Fruit fly (Drosophila melanogaster) whole organism, embryonic: ENCODE data around the gene Ca-Ma2d.

Source experiments
- ATbp ChIP-seq: fragments of 200-800 bp; sonication (Bioruptor generic); optimal IDR thresholded peaks from 2 replicates; lab custom pipeline; 2017; ENCODE audit warnings: missing biosample characterization, mild to moderate bottlenecking, missing genetic modification characterization, missing genetic modification reagents
- Asciz ChIP-seq: fragments of 200-800 bp; sonication (Bioruptor generic); optimal IDR thresholded peaks from 2 replicates; lab custom pipeline; 2017; ENCODE audit warnings: missing biosample characterization, mild to moderate bottlenecking, missing genetic modification characterization, missing genetic modification reagents
- Atf6 ChIP-seq: fragments of 200-800 bp; sonication (Bioruptor generic); IDR thresholded peaks from 2 replicates; pipeline ENCODE4 v1.3.6; 2022; ENCODE audit warnings: missing biosample characterization, missing genetic modification characterization
- B-H2 ChIP-seq: fragments of 200-800 bp; sonication (Bioruptor generic); optimal IDR thresholded peaks from 2 replicates; lab custom pipeline; 2018; ENCODE audit warnings: missing biosample characterization, mild to moderate bottlenecking, missing genetic modification characterization
- CG11504 ChIP-seq: fragments of 200-800 bp; sonication (Bioruptor generic); optimal IDR thresholded peaks from 3 replicates; lab custom pipeline; 2019; ENCODE audit warnings: missing biosample characterization, mild to moderate bottlenecking, missing genetic modification characterization, moderate library complexity
- CG1233 ChIP-seq: fragments of 200-800 bp; sonication (Bioruptor generic); optimal IDR thresholded peaks from 4 replicates; lab custom pipeline; 2018; ENCODE audit warnings: missing biosample characterization, mild to moderate bottlenecking, missing genetic modification characterization
- CG13296 ChIP-seq: fragments of 200-800 bp; sonication (Bioruptor generic); optimal IDR thresholded peaks from 3 replicates; lab custom pipeline; 2018; ENCODE audit warnings: missing biosample characterization, mild to moderate bottlenecking, missing genetic modification characterization
- CG17328 ChIP-seq: fragments of 200-800 bp; sonication (Bioruptor generic); IDR thresholded peaks from 2 replicates; pipeline ENCODE4 v1.3.6; 2022; ENCODE audit warnings: missing biosample characterization, missing genetic modification characterization
- CG18262 ChIP-seq: fragments of 200-800 bp; optimal IDR thresholded peaks from 3 replicates; lab custom pipeline; 2019; ENCODE audit warnings: missing biosample characterization, mild to moderate bottlenecking, missing genetic modification characterization, moderate library complexity
- CG2712 ChIP-seq: fragments of 200-800 bp; optimal IDR thresholded peaks from 3 replicates; lab custom pipeline; 2019; ENCODE audit warnings: missing biosample characterization, mild to moderate bottlenecking, missing genetic modification characterization, moderate library complexity
- CG2875 ChIP-seq: fragments of 200-800 bp; sonication (Bioruptor generic); optimal IDR thresholded peaks from 2 replicates; lab custom pipeline; 2017; ENCODE audit warnings: missing biosample characterization, mild to moderate bottlenecking, missing genetic modification characterization, missing genetic modification reagents
- CG31365 ChIP-seq: fragments of 200-800 bp; sonication (Bioruptor generic); optimal IDR thresholded peaks from 2 replicates; lab custom pipeline; 2018; ENCODE audit warnings: missing biosample characterization, mild to moderate bottlenecking, missing genetic modification characterization
- CG34376 ChIP-seq: fragments of 200-800 bp; sonication (Bioruptor generic); optimal IDR thresholded peaks from 2 replicates; lab custom pipeline; 2018; ENCODE audit warnings: missing biosample characterization, mild to moderate bottlenecking, missing genetic modification characterization
- CG4328 ChIP-seq: fragments of 200-800 bp; sonication (Bioruptor generic); optimal IDR thresholded peaks from 3 replicates; lab custom pipeline; 2017; ENCODE audit warnings: missing biosample characterization, missing genetic modification reagents, missing genetic modification characterization
- CG4360 ChIP-seq: fragments of 200-800 bp; sonication (Bioruptor generic); IDR thresholded peaks from 2 replicates; pipeline ENCODE4 v1.3.6; 2022; ENCODE audit warnings: missing biosample characterization, missing genetic modification characterization
- CG4404 ChIP-seq: fragments of 200-800 bp; sonication (Bioruptor generic); IDR thresholded peaks from 2 replicates; pipeline ENCODE4 v1.3.6; 2022; ENCODE audit warnings: missing biosample characterization, missing genetic modification characterization
- CG4707 ChIP-seq: fragments of 200-800 bp; sonication (Bioruptor generic); optimal IDR thresholded peaks from 2 replicates; lab custom pipeline; 2018; ENCODE audit warnings: missing biosample characterization, mild to moderate bottlenecking, missing genetic modification characterization, moderate library complexity
- CG6683 ChIP-seq: fragments of 200-800 bp; sonication (Bioruptor generic); optimal IDR thresholded peaks from 2 replicates; lab custom pipeline; 2017; ENCODE audit warnings: missing biosample characterization, mild to moderate bottlenecking, missing genetic modification characterization, missing genetic modification reagents
- CG6791 ChIP-seq: fragments of 200-800 bp; sonication (Bioruptor generic); IDR thresholded peaks from 3 replicates; pipeline ENCODE4 v1.3.6; 2022; ENCODE audit warnings: missing biosample characterization, missing genetic modification characterization; ENCODE audit not compliant: partially characterized antibody
- CG6813 ChIP-seq: fragments of 200-800 bp; sonication (Bioruptor generic); optimal IDR thresholded peaks from 2 replicates; lab custom pipeline; 2017; ENCODE audit warnings: missing biosample characterization, missing genetic modification characterization, mild to moderate bottlenecking, moderate library complexity, missing genetic modification reagents
- CG7556 ChIP-seq: fragments of 200-800 bp; sonication (Bioruptor generic); optimal IDR thresholded peaks from 2 replicates; lab custom pipeline; 2017; ENCODE audit warnings: missing biosample characterization, mild to moderate bottlenecking, missing genetic modification characterization
- CG7987 ChIP-seq: fragments of 200-800 bp; sonication (Bioruptor generic); optimal IDR thresholded peaks from 2 replicates; lab custom pipeline; 2018; ENCODE audit warnings: missing biosample characterization, mild to moderate bottlenecking, missing genetic modification characterization, moderate library complexity
- CG8290 ChIP-seq, 3 experiments: fragments of 200-800 bp; sonication (Bioruptor generic); optimal IDR thresholded peaks; 2 replicates each; lab custom pipeline; 2016 to 2019; ENCODE audit warnings: missing biosample characterization in 3 of 3, missing genetic modification characterization in 3 of 3, mild to moderate bottlenecking in 2 of 3, moderate library complexity in 1 of 3
- CG9727 ChIP-seq: fragments of 200-800 bp; sonication (Bioruptor generic); optimal IDR thresholded peaks from 3 replicates; lab custom pipeline; 2017; ENCODE audit warnings: missing biosample characterization, mild to moderate bottlenecking, missing genetic modification characterization
- D19A ChIP-seq: fragments of 200-800 bp; optimal IDR thresholded peaks from 3 replicates; lab custom pipeline; 2019; ENCODE audit warnings: missing biosample characterization, mild to moderate bottlenecking, missing genetic modification characterization, moderate library complexity
- Fer2 ChIP-seq: fragments of 200-800 bp; sonication (Bioruptor generic); optimal IDR thresholded peaks from 2 replicates; lab custom pipeline; 2018; ENCODE audit warnings: missing biosample characterization, mild to moderate bottlenecking, missing genetic modification characterization, moderate library complexity
- HLHmδ ChIP-seq: fragments of 200-800 bp; sonication (Bioruptor generic); optimal IDR thresholded peaks from 2 replicates; lab custom pipeline; 2018; ENCODE audit warnings: missing biosample characterization, mild to moderate bottlenecking, missing genetic modification characterization, moderate library complexity
- HmgZ ChIP-seq: fragments of 200-800 bp; sonication (Bioruptor generic); optimal IDR thresholded peaks from 2 replicates; lab custom pipeline; 2018; ENCODE audit warnings: missing biosample characterization, mild to moderate bottlenecking, missing genetic modification characterization
- Hmx ChIP-seq: fragments of 200-800 bp; sonication (Bioruptor generic); optimal IDR thresholded peaks from 2 replicates; lab custom pipeline; 2016; ENCODE audit warnings: missing biosample characterization, missing genetic modification characterization
- Max ChIP-seq: fragments of 200-800 bp; sonication (Bioruptor generic); optimal IDR thresholded peaks from 2 replicates; lab custom pipeline; 2016; ENCODE audit warnings: missing biosample characterization, mild to moderate bottlenecking, missing genetic modification characterization
- Med ChIP-seq: fragments of 200-800 bp; sonication (Bioruptor generic); peaks from one replicate; lab custom pipeline; 2016; ENCODE audit warnings: missing biosample characterization, missing genetic modification characterization, mild to moderate bottlenecking, inconsistent platforms, moderate library complexity
- Meics ChIP-seq: fragments of 200-800 bp; sonication (Bioruptor generic); optimal IDR thresholded peaks from 2 replicates; lab custom pipeline; 2017; ENCODE audit warnings: missing biosample characterization, mild to moderate bottlenecking, missing genetic modification characterization
- ab ChIP-seq: fragments of 200-800 bp; sonication (Bioruptor generic); optimal IDR thresholded peaks from 2 replicates; lab custom pipeline; 2016; ENCODE audit warnings: missing biosample characterization, missing genetic modification characterization
- abd-A ChIP-seq: fragments of 200-800 bp; sonication (Bioruptor generic); optimal IDR thresholded peaks from 3 replicates; lab custom pipeline; 2019; ENCODE audit warnings: missing biosample characterization, mild to moderate bottlenecking, missing genetic modification characterization, moderate library complexity
- ash1 ChIP-seq: fragments of 200-800 bp; sonication (Bioruptor generic); optimal IDR thresholded peaks from 2 replicates; lab custom pipeline; 2018; ENCODE audit warnings: missing biosample characterization, mild to moderate bottlenecking, missing genetic modification characterization
- bcd ChIP-seq: fragments of 200-800 bp; sonication (Bioruptor generic); optimal IDR thresholded peaks from 2 replicates; lab custom pipeline; 2017; ENCODE audit warnings: missing biosample characterization, mild to moderate bottlenecking, missing genetic modification characterization
- chinmo ChIP-seq: fragments of 200-800 bp; sonication (Bioruptor generic); IDR thresholded peaks from 4 replicates; pipeline ENCODE4 v1.3.6; 2022; ENCODE audit warnings: missing biosample characterization, missing genetic modification characterization; ENCODE audit not compliant: partially characterized antibody
- her ChIP-seq: fragments of 200-800 bp; sonication (Bioruptor generic); optimal IDR thresholded peaks from 2 replicates; lab custom pipeline; 2016; ENCODE audit warnings: missing biosample characterization, missing genetic modification characterization
- insv ChIP-seq, 2 experiments: fragments of 200-800 bp; sonication (Bioruptor generic); optimal IDR thresholded peaks; 3 replicates each; lab custom pipeline; 2016 to 2018; ENCODE audit warnings: missing biosample characterization in 2 of 2, missing genetic modification characterization in 2 of 2
- jigr1 ChIP-seq: fragments of 200-800 bp; sonication (Bioruptor generic); IDR thresholded peaks from 3 replicates; pipeline ENCODE4 v1.3.6; 2022; ENCODE audit warnings: missing biosample characterization, missing genetic modification characterization
- kah ChIP-seq: fragments of 200-800 bp; sonication (Bioruptor generic); optimal IDR thresholded peaks from 2 replicates; lab custom pipeline; 2018; ENCODE audit warnings: missing biosample characterization, mild to moderate bottlenecking, missing genetic modification characterization
- kay ChIP-seq: fragments of 200-800 bp; sonication (Bioruptor generic); optimal IDR thresholded peaks from 2 replicates; lab custom pipeline; 2016; ENCODE audit warnings: missing biosample characterization, missing genetic modification characterization
- lab ChIP-seq: fragments of 200-800 bp; sonication (Bioruptor generic); optimal IDR thresholded peaks from 3 replicates; lab custom pipeline; 2017; ENCODE audit warnings: missing biosample characterization, missing genetic modification characterization, mild to moderate bottlenecking, moderate library complexity, missing genetic modification reagents
- odd ChIP-seq: fragments of 200-800 bp; sonication (Bioruptor generic); optimal IDR thresholded peaks from 2 replicates; lab custom pipeline; 2017; ENCODE audit warnings: missing biosample characterization, mild to moderate bottlenecking, missing genetic modification characterization
- scrt ChIP-seq: fragments of 200-800 bp; sonication (Bioruptor generic); optimal IDR thresholded peaks from 2 replicates; lab custom pipeline; 2018; ENCODE audit warnings: missing biosample characterization, mild to moderate bottlenecking, missing genetic modification characterization, moderate library complexity
- sens ChIP-seq: fragments of 200-800 bp; sonication (Bioruptor generic); peaks from one replicate; lab custom pipeline; 2016; ENCODE audit warnings: missing biosample characterization, missing genetic modification characterization
- so ChIP-seq: fragments of 200-800 bp; sonication (Bioruptor generic); IDR thresholded peaks from 3 replicates; pipeline ENCODE4 v1.3.6; 2022; ENCODE audit warnings: missing biosample characterization, missing genetic modification characterization
- sug ChIP-seq: fragments of 200-800 bp; optimal IDR thresholded peaks from 2 replicates; lab custom pipeline; 2019; ENCODE audit warnings: missing biosample characterization, mild to moderate bottlenecking, missing genetic modification characterization, moderate library complexity
- wor ChIP-seq: fragments of 200-800 bp; sonication (Bioruptor generic); IDR thresholded peaks from 2 replicates; pipeline ENCODE4 v1.3.6; 2022; ENCODE audit warnings: missing biosample characterization, missing genetic modification characterization

Ca-Ma2d gene

dm6 chr2L:16272730-16273129, 41.5 kb downstream of the Ca-Ma2d start (continued):
- TF ChIP-seq chinmo (GFP tag; lab: Robert Waterston, UW) (peak; percentile 61; the same call in 2 of the 4 replicates), CG2712 (tag; lab: Kevin White, UChicago) (peak; percentile 2), insv (GFP tag; optimal IDR thresholded peaks at IDR 0.05; lab: Kevin White, UChicago) (peak in 1 of 2 experiments; percentile 10), CG6683 (GFP tag; lab: Kevin White, UChicago) (peak; percentile 21), lab (peak; percentile 80), jigr1 (GFP tag; lab: Robert Waterston, UW) (no peak), CG34376 (GFP tag; lab: Kevin White, UChicago) (peak; percentile 71), CG11504 (tag; lab: Kevin White, UChicago) (peak; percentile 18), kay (GFP tag; lab: Kevin White, UChicago) (peak; percentile 6), Fer2 (tag; lab: Kevin White, UChicago) (peak; percentile 12), Meics (GFP tag; lab: Kevin White, UChicago) (peak; percentile 50), sug (peak; percentile 30), ash1 (GFP tag; lab: Kevin White, UChicago) (peak; percentile 48), CG13296 (GFP tag; lab: Kevin White, UChicago) (peak; percentile 71), CG9727 (peak; percentile 26), HLHmδ (GFP tag; lab: Kevin White, UChicago) (peak; percentile 15), Med (GFP tag; lab: Kevin White, UChicago) (peak; percentile 83), her (no peak), Atf6 (peak; percentile 39; the same call in 1 of the 2 replicates), ATbp (GFP tag; lab: Kevin White, UChicago) (peak; percentile 83), CG8290 (GFP tag; optimal IDR thresholded peaks at IDR 0.05; lab: Kevin White, UChicago) (no peak), CG8290 (tag; optimal IDR thresholded peaks at IDR 0.05; lab: Kevin White, UChicago) (peak in 1 of 2 experiments; percentile 49), CG4707 (GFP tag; lab: Kevin White, UChicago) (peak; percentile 68), odd (GFP tag; lab: Kevin White, UChicago) (peak; percentile 64), kah (GFP tag; lab: Kevin White, UChicago) (peak; percentile 43), CG18262 (peak; percentile 16), Max (peak; percentile 30), CG4360 (GFP tag; lab: Robert Waterston, UW) (peak; percentile 61; the same call in 1 of the 2 replicates), CG2875 (peak; percentile 44), ab (GFP tag; lab: Kevin White, UChicago) (peak; percentile 6), B-H2 (GFP tag; lab: Kevin White, UChicago) (peak; percentile 25), bcd (GFP tag; lab: Kevin White, UChicago) (no peak), D19A (tag; lab: Kevin White, UChicago) (peak; percentile 1), CG7987 (GFP tag; lab: Kevin White, UChicago) (peak; percentile 69), CG6791 (no peak), so (peak; percentile 54; the same call in 2 of the 3 replicates), CG4404 (no peak), CG6813 (GFP tag; lab: Kevin White, UChicago) (peak; percentile 68), CG31365 (tag; lab: Kevin White, UChicago) (peak; percentile 30), HmgZ (tag; lab: Kevin White, UChicago) (peak; percentile 16), scrt (peak; percentile 37), CG17328 (0 out of 2 replicates have a peak, but pooled peaks have one; percentile 31), wor (GFP tag; lab: Robert Waterston, UW) (no peak), CG7556 (peak; percentile 22), CG4328 (GFP tag; lab: Kevin White, UChicago) (peak; percentile 48), abd-A (tag; lab: Kevin White, UChicago) (peak; percentile 51), CG1233 (GFP tag; lab: Kevin White, UChicago) (peak; percentile 34), sens (GFP tag; lab: Kevin White, UChicago) (peak; percentile 59), Asciz (GFP tag; lab: Kevin White, UChicago) (peak; percentile 69), Hmx (GFP tag; lab: Kevin White, UChicago) (no peak)
